Worm (Caenorhabditis elegans) whole organism, young adult: ENCODE measurements around the gene mltn-3.

Source experiments
- B0019.2 ChIP-seq: fragments of 200-800 bp; sonication (Bioruptor generic); conservative IDR thresholded peaks from 2 replicates; pipeline ENCODE4 v1.3.6; 2022; ENCODE audit warnings: missing genetic modification reagents, missing genetic modification characterization, missing compliant biosample characterization
- D2030.7 ChIP-seq: fragments of 200-800 bp; sonication (Bioruptor generic); IDR thresholded peaks from 2 replicates; pipeline ENCODE4 v1.3.6; 2022; ENCODE audit warnings: missing genetic modification reagents, missing genetic modification characterization, missing compliant biosample characterization
- F33H1.4 ChIP-seq: fragments of 200-800 bp; sonication (Bioruptor generic); IDR thresholded peaks from 2 replicates; pipeline ENCODE4 v1.3.6; 2022; ENCODE audit warnings: missing genetic modification reagents, missing genetic modification characterization, missing compliant biosample characterization
- attf-6 ChIP-seq: fragments of 200-800 bp; sonication (Bioruptor generic); IDR thresholded peaks from 2 replicates; pipeline ENCODE4 v1.3.6; 2022; ENCODE audit warnings: missing genetic modification reagents, missing genetic modification characterization, missing compliant biosample characterization
- cebp-1 ChIP-seq, 2 experiments: fragments of 200-800 bp in 1 of 2; sonication (Bioruptor generic) in 1 of 2; sonication (generic microtip) in 1 of 2; IDR thresholded peaks in 1 of 2; optimal IDR thresholded peaks in 1 of 2; 2 replicates each; pipeline versions ENCODE4 v1.3.6 to Lab custom; 2017 to 2022; ENCODE audit warnings: missing compliant biosample characterization in 2 of 2, missing genetic modification characterization in 2 of 2, mild to moderate bottlenecking in 1 of 2, missing genetic modification reagents in 1 of 2, moderate library complexity in 1 of 2
- ceh-91 ChIP-seq: fragments of 200-800 bp; sonication (Bioruptor generic); IDR thresholded peaks from 2 replicates; pipeline ENCODE4 v1.3.6; 2022; ENCODE audit warnings: missing genetic modification reagents, missing genetic modification characterization, missing compliant biosample characterization
- efl-1 ChIP-seq: fragments of 150-350 bp; optimal IDR thresholded peaks from 2 replicates; lab custom pipeline; 2014; ENCODE audit warnings: missing biosample characterization, missing genetic modification reagents, missing genetic modification characterization
- egrh-3 ChIP-seq: fragments of 200-800 bp; sonication (Bioruptor generic); IDR thresholded peaks from 2 replicates; pipeline ENCODE4 v1.3.6; 2022; ENCODE audit warnings: missing genetic modification reagents, missing genetic modification characterization, missing compliant biosample characterization
- hmg-1.2 ChIP-seq: fragments of 200-800 bp; sonication (Bioruptor generic); IDR thresholded peaks from 2 replicates; pipeline ENCODE4 v1.3.6; 2022; ENCODE audit warnings: missing genetic modification reagents, missing genetic modification characterization, missing compliant biosample characterization
- hmg-20 ChIP-seq: fragments of 200-800 bp; sonication (Bioruptor generic); IDR thresholded peaks from 2 replicates; pipeline ENCODE4 v1.3.6; 2022; ENCODE audit warnings: missing genetic modification reagents, missing genetic modification characterization, missing compliant biosample characterization
- lin-26 ChIP-seq: fragments of 200-800 bp; sonication (Bioruptor generic); IDR thresholded peaks from 2 replicates; pipeline ENCODE4 v1.3.6; 2022; ENCODE audit warnings: missing genetic modification reagents, missing genetic modification characterization, missing compliant biosample characterization
- madf-6 ChIP-seq: fragments of 200-800 bp; sonication (Bioruptor generic); IDR thresholded peaks from 2 replicates; pipeline ENCODE4 v1.3.6; 2022; ENCODE audit warnings: missing genetic modification reagents, missing genetic modification characterization, missing compliant biosample characterization
- madf-8 ChIP-seq: fragments of 200-800 bp; sonication (Bioruptor generic); conservative IDR thresholded peaks from 2 replicates; pipeline ENCODE4 v1.3.6; 2022; ENCODE audit warnings: missing genetic modification reagents, missing genetic modification characterization, missing compliant biosample characterization
- mcd-1 ChIP-seq: fragments of 200-800 bp; sonication (Bioruptor generic); IDR thresholded peaks from 2 replicates; pipeline ENCODE4 v1.3.6; 2022; ENCODE audit warnings: missing genetic modification reagents, missing genetic modification characterization, missing compliant biosample characterization
- pbrm-1 ChIP-seq: fragments of 200-800 bp; sonication (Bioruptor generic); IDR thresholded peaks from 2 replicates; pipeline ENCODE4 v1.3.6; 2022; ENCODE audit warnings: missing genetic modification reagents, missing genetic modification characterization, missing compliant biosample characterization
- rcor-1 ChIP-seq: fragments of 200-800 bp; sonication (Bioruptor generic); IDR thresholded peaks from 2 replicates; pipeline ENCODE4 v1.3.6; 2022; ENCODE audit warnings: missing genetic modification reagents, missing genetic modification characterization, missing compliant biosample characterization
- rec-8 ChIP-seq, 2 experiments: sonication (generic microtip); optimal IDR thresholded peaks; 2 replicates each; lab custom pipeline; 2016; ENCODE audit warnings: mild to moderate bottlenecking in 2 of 2, missing genetic modification characterization in 2 of 2, missing genetic modification reagents in 2 of 2, missing genotype in 2 of 2, missing biosample characterization in 1 of 2, missing compliant biosample characterization in 1 of 2, moderate library complexity in 1 of 2
- rpc-1 ChIP-seq, 2 experiments: fragments of 150-350 bp in 1 of 2; sonication (generic microtip) in 1 of 2; optimal IDR thresholded peaks; 2 replicates each; lab custom pipeline; 2014 to 2018; ENCODE audit warnings: missing biosample characterization in 1 of 2, missing genetic modification characterization in 1 of 2, missing genetic modification reagents in 1 of 2, missing genotype in 1 of 2
- sdz-38 ChIP-seq: sonication (generic microtip); optimal IDR thresholded peaks from 2 replicates; lab custom pipeline; 2016; ENCODE audit warnings: missing genotype, missing genetic modification characterization, missing compliant biosample characterization
- snpc-1.1 ChIP-seq: sonication (generic microtip); optimal IDR thresholded peaks from 2 replicates; lab custom pipeline; 2017; ENCODE audit warnings: missing genetic modification characterization, mild to moderate bottlenecking, missing compliant biosample characterization, antibody characterized with exemption, moderate library complexity, missing genotype, missing genetic modification reagents; ENCODE audit not compliant: insufficient read depth
- snpc-3.4 ChIP-seq: sonication (generic microtip); optimal IDR thresholded peaks from 2 replicates; lab custom pipeline; 2017; ENCODE audit warnings: missing genetic modification characterization, mild to moderate bottlenecking, missing compliant biosample characterization, antibody characterized with exemption, moderate library complexity, missing genotype, missing genetic modification reagents
- snpc-4 ChIP-seq, 5 experiments: fragments of 150-350 bp in 1 of 5; sonication (generic microtip) in 4 of 5; optimal IDR thresholded peaks; 2 replicates each; lab custom pipeline; 2014 to 2018; ENCODE audit warnings: missing genetic modification characterization in 5 of 5, missing biosample characterization in 3 of 5, antibody characterized with exemption in 2 of 5, mild to moderate bottlenecking in 2 of 5, missing compliant biosample characterization in 2 of 5, missing genotype in 2 of 5, moderate library complexity in 2 of 5, missing genetic modification reagents in 1 of 5
- unc-62 ChIP-seq: fragments of 150-350 bp; optimal IDR thresholded peaks from 2 replicates; lab custom pipeline; 2014; ENCODE audit warnings: missing biosample characterization, missing genetic modification reagents, missing genetic modification characterization
- zfh-2 ChIP-seq: fragments of 200-800 bp; sonication (Bioruptor generic); conservative IDR thresholded peaks from 2 replicates; pipeline ENCODE4 v1.3.6; 2022; ENCODE audit warnings: missing genetic modification reagents, missing genetic modification characterization, missing compliant biosample characterization
- ztf-25 ChIP-seq: fragments of 200-800 bp; sonication (Bioruptor generic); IDR thresholded peaks from 2 replicates; pipeline ENCODE4 v1.3.6; 2022; ENCODE audit warnings: missing genetic modification reagents, missing genetic modification characterization, missing compliant biosample characterization

mltn-3 gene

DNA sequence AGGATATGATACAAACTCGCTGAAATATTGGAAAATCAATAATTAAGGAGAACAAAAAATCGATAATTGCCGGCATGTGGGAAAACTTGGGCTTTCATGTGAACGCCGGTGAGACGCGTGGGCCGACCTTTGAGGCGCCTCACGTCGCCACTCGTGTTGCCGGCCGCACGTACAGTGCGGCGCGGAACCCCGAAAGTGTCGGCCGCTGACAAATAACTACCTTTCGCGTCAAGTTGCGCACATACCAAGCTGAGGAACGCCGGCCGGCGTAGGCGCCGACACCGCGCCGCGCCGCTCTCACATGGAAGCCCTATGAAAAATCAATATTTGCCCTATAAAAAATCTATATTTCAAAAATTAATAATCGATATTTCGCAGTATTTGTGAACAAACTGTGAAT lies 22.1 kb downstream of the mltn-3 start:
- no peak for TF ChIP-seq sdz-38
- no peak for TF ChIP-seq snpc-4 (GFP tag; optimal IDR thresholded peaks at IDR 0.05; lab: Kevin White, UChicago)
- peak in 2 of 4 experiments; percentile 49 to 81 for TF ChIP-seq snpc-4 (tag; optimal IDR thresholded peaks at IDR 0.05; lab: Kevin White, UChicago)
- no peak for TF ChIP-seq rec-8 (tag; optimal IDR thresholded peaks at IDR 0.05; lab: Kevin White, UChicago)
- no peak for TF ChIP-seq rcor-1
- peak; percentile 77 for TF ChIP-seq zfh-2 (GFP tag; lab: Robert Waterston, UW)
- peak; percentile 39; the same call in 1 of the 2 replicates for TF ChIP-seq egrh-3 (GFP tag; lab: Robert Waterston, UW)

DNA sequence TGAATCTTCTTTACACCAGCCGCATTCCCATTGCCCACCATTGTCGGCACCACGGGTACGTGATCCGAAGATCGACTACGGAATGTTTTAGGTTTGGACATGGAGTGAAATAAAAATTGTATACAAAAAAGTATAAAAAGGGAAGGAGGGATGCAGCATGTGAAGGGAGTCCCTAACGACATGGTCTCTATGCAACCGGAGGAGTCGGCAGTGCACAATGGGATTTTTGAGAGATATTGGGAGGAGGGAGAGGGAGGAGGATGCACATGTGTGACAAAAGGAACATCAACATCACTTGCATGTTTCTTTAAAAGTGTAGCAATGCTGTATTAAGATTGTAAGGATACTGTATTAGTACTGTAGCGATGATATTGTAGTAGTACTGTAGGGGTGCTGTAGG lies 23.4 kb downstream of the mltn-3 start, which contains the start of gene W07G1.1:
Gene W07G1.1 (minus strand): TSS at position 101 of the 400 bp plus-strand sequence.
- TF ChIP-seq ceh-91 (GFP tag; lab: Robert Waterston, UW) (no peak), B0019.2 (GFP tag; lab: Robert Waterston, UW) (no peak), rpc-1 (optimal IDR thresholded peaks at IDR 0.05; lab: Kevin White, UChicago) (no peak), rpc-1 (tag; optimal IDR thresholded peaks at IDR 0.05; lab: Kevin White, UChicago) (no peak), ztf-25 (GFP tag; lab: Robert Waterston, UW) (no peak)
- TF ChIP-seq, all 124 proteins: peak for 0

DNA sequence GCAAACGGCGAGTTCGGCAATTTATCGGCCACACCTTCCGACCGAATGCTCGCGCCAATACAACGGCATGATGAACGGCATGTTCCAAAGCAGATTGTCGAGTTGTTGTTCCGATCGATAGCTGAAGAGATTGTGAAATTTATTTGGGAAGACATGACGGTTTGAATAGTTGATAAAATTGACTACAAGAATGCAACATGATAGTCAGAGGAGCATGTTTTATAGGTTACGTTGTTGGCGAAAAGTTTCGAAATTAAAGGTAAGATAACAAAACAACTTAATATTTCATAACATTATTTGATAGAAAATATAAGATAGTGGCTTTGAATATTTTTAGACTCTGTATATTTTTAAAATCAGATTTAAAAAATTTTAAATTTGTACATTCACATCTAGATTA lies 29.4 kb downstream of the mltn-3 start:
- no peak for TF ChIP-seq lin-26
- TF ChIP-seq zfh-2 (GFP tag; lab: Robert Waterston, UW), result 0 out of 2 replicates have a peak, but pooled peaks have one; percentile 30
- TF ChIP-seq efl-1, result no peak
- TF ChIP-seq cebp-1 (GFP tag; IDR thresholded peaks at IDR 0.05; lab: Robert Waterston, UW), result peak; percentile 47; the same call in 1 of the 2 replicates
- peak; percentile 88 for TF ChIP-seq cebp-1 (tag; optimal IDR thresholded peaks at IDR 0.05; lab: Kevin White, UChicago)
- peak; percentile 48 for TF ChIP-seq unc-62 (GFP tag; lab: Kevin White, UChicago)

ce11 chrII:13946455-13947093 lies 30.4 kb downstream of the mltn-3 start:
- TF ChIP-seq rcor-1, result peak; percentile 58
- peak; percentile 87 for TF ChIP-seq snpc-1.1 (tag; lab: Kevin White, UChicago)
- TF ChIP-seq hmg-20 (GFP tag; lab: Robert Waterston, UW), result 0 out of 2 replicates have a peak, but pooled peaks have one; percentile 27
- TF ChIP-seq madf-8 (GFP tag; lab: Robert Waterston, UW), result peak; percentile 11; the same call in 1 of the 2 replicates
- peak; percentile 88 for TF ChIP-seq attf-6 (GFP tag; lab: Robert Waterston, UW)
- 0 out of 2 replicates have a peak, but pooled peaks have one; percentile 12 for TF ChIP-seq F33H1.4 (GFP tag; lab: Robert Waterston, UW)
- peak; percentile 20 for TF ChIP-seq snpc-3.4 (tag; lab: Kevin White, UChicago)
- TF ChIP-seq D2030.7, result peak; percentile 68
- TF ChIP-seq snpc-4 (GFP tag; optimal IDR thresholded peaks at IDR 0.05; lab: Kevin White, UChicago), result peak; percentile 86
- peak; percentile 10 to 95 (median 86) for TF ChIP-seq snpc-4 (tag; optimal IDR thresholded peaks at IDR 0.05; lab: Kevin White, UChicago)
- 0 out of 2 replicates have a peak, but pooled peaks have one; percentile 10 for TF ChIP-seq lin-26
- peak; percentile 77 for TF ChIP-seq madf-6 (GFP tag; lab: Robert Waterston, UW)
- TF ChIP-seq hmg-1.2, result 0 out of 2 replicates have a peak, but pooled peaks have one; percentile 4
- TF ChIP-seq mcd-1 (GFP tag; lab: Robert Waterston, UW), result peak; percentile 47; the same call in 1 of the 2 replicates
- peak; percentile 84 for TF ChIP-seq pbrm-1 (GFP tag; lab: Robert Waterston, UW)

DNA sequence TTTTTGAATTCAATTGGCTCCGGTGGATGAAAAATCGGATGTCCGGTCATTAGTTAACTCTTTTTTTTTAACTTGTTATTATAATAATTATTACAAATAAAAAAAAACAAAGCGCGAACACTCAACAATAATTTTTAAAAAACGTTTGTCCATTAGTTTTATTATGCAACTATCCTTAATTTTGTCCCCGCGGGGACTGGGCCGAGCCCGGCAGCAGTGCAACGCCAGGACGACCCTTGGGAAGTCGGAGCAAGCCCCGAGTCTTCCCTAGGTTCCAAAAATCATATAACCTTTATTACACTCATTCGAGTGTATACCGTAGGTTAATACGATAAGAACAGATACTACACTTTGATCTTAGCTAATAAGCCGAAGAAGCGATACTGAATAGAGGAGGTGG lies 32.6 kb downstream of the mltn-3 start:
- TF ChIP-seq attf-6 (GFP tag; lab: Robert Waterston, UW) (peak; percentile 63), lin-26 (peak; percentile 60; the same call in 1 of the 2 replicates)
